Fruit fly (Drosophila melanogaster): Measurements from ENCODE around the gene YL-1.
A peak's percentile ranks its signal among the peaks of the same experiment; 100 is the strongest.

The YL-1 gene

dm6 chr2L:10987370-10987853 lies 17.2 kb downstream of the YL-1 start, which contains the start of the genes piwi and CG12253 (continued):
- TF ChIP-seq lbe (GFP tag; optimal IDR thresholded peaks at IDR 0.05): no peak
- TF ChIP-seq Bteb2 (GFP tag; optimal IDR thresholded peaks at IDR 0.05): peak; percentile 32
- no peak for TF ChIP-seq CG10321 (GFP tag; IDR thresholded peaks at IDR 0.05)
- peak; percentile 31 for TF ChIP-seq CG9797 (GFP tag; optimal IDR thresholded peaks at IDR 0.05)
- TF ChIP-seq CG11723 (GFP tag; optimal IDR thresholded peaks at IDR 0.05): no peak
- peak; percentile 95 for TF ChIP-seq CoRest (tag; optimal IDR thresholded peaks at IDR 0.05)
- peak; percentile 63 for TF ChIP-seq Adf1 (GFP tag; IDR thresholded peaks at IDR 0.05)
- TF ChIP-seq Neu2 (GFP tag; optimal IDR thresholded peaks at IDR 0.05; ENCODE audit: borderline replicate concordance): no peak
- 0 out of 3 replicates have a peak, but pooled peaks have one; percentile 35 for TF ChIP-seq H15 (GFP tag; IDR thresholded peaks at IDR 0.05)
- TF ChIP-seq Pdp1 (GFP tag; optimal IDR thresholded peaks at IDR 0.05): no peak
- TF ChIP-seq CG31441 (GFP tag; IDR thresholded peaks at IDR 0.05): no peak
- TF ChIP-seq pfk (GFP tag; optimal IDR thresholded peaks at IDR 0.05): no peak
- TF ChIP-seq toy (GFP tag; IDR thresholded peaks at IDR 0.05): no peak
- no peak for TF ChIP-seq Dek (tag; optimal IDR thresholded peaks at IDR 0.05)
- no peak for TF ChIP-seq hkb (optimal IDR thresholded peaks at IDR 0.05)
- peak; percentile 21; the same call in 1 of the 2 replicates for TF ChIP-seq hkb (GFP tag; IDR thresholded peaks at IDR 0.05)
- TF ChIP-seq CG7745 (tag; optimal IDR thresholded peaks at IDR 0.05): no peak
- no peak for TF ChIP-seq CG12071 (GFP tag; optimal IDR thresholded peaks at IDR 0.05)
- peak; percentile 72 for TF ChIP-seq CG9437 (GFP tag; optimal IDR thresholded peaks at IDR 0.05)
- peak; percentile 53 for TF ChIP-seq CG13123 (GFP tag; optimal IDR thresholded peaks at IDR 0.05)
- TF ChIP-seq CG31388 (GFP tag; optimal IDR thresholded peaks at IDR 0.05): no peak
- TF ChIP-seq peb (GFP tag; IDR thresholded peaks at IDR 0.05): no peak
- TF ChIP-seq yki (optimal IDR thresholded peaks at IDR 0.05): no peak
- no peak for TF ChIP-seq zen2 (GFP tag; IDR thresholded peaks at IDR 0.05; ENCODE audit: partially characterized antibody)
- no peak for TF ChIP-seq CG11085 (GFP tag; IDR thresholded peaks at IDR 0.05)
- no peak for TF ChIP-seq p53 (GFP tag; optimal IDR thresholded peaks at IDR 0.05)
- TF ChIP-seq chinmo (GFP tag; IDR thresholded peaks at IDR 0.05; ENCODE audit: partially characterized antibody): no peak
- TF ChIP-seq disco-r (GFP tag; optimal IDR thresholded peaks at IDR 0.05): no peak
- peak; percentile 7 for TF ChIP-seq schlank (tag; optimal IDR thresholded peaks at IDR 0.05)
- peak; percentile 80 for TF ChIP-seq nmo (GFP tag; optimal IDR thresholded peaks at IDR 0.05)
- peak; percentile 33 for TF ChIP-seq CG8290 (GFP tag; optimal IDR thresholded peaks at IDR 0.05)
- TF ChIP-seq CG8290 (tag; optimal IDR thresholded peaks at IDR 0.05): no peak
- peak; percentile 69 for TF ChIP-seq CG12299 (tag; optimal IDR thresholded peaks at IDR 0.05)
- peak; percentile 66; the same call in 1 of the 2 replicates for TF ChIP-seq CG14014 (GFP tag; IDR thresholded peaks at IDR 0.05)
- TF ChIP-seq GATAe (GFP tag; conservative IDR thresholded peaks at IDR 0.05): no peak
- no peak for TF ChIP-seq onecut (GFP tag; IDR thresholded peaks at IDR 0.05)
- no peak; the same call in none of the 2 replicates for TF ChIP-seq vvl (GFP tag; IDR thresholded peaks at IDR 0.05)
- TF ChIP-seq cato (GFP tag; optimal IDR thresholded peaks at IDR 0.05; ENCODE audit: borderline replicate concordance): peak; percentile 61
- TF ChIP-seq Atf-2 (GFP tag; optimal IDR thresholded peaks at IDR 0.05): peak; percentile 1
- TF ChIP-seq CG10462 (GFP tag; optimal IDR thresholded peaks at IDR 0.05): peak; percentile 8
- peak; percentile 8 for TF ChIP-seq Atf3 (GFP tag; optimal IDR thresholded peaks at IDR 0.05)
- TF ChIP-seq ind (GFP tag; optimal IDR thresholded peaks at IDR 0.05): peak; percentile 39
- TF ChIP-seq sens (GFP tag): peak; percentile 71
- no peak for TF ChIP-seq eyg (GFP tag; optimal IDR thresholded peaks at IDR 0.05)
- no peak for TF ChIP-seq D19B (GFP tag; optimal IDR thresholded peaks at IDR 0.05)
- peak; percentile 31 to 77 for TF ChIP-seq dpn (GFP tag; optimal IDR thresholded peaks at IDR 0.05)
- no peak for TF ChIP-seq sima (GFP tag; optimal IDR thresholded peaks at IDR 0.05)
- no peak for TF ChIP-seq CG14860 (GFP tag; IDR thresholded peaks at IDR 0.05; ENCODE audit: partially characterized antibody)
- TF ChIP-seq pita (GFP tag; optimal IDR thresholded peaks at IDR 0.05): no peak
- peak; percentile 20 for TF ChIP-seq Asciz (GFP tag; optimal IDR thresholded peaks at IDR 0.05)
- TF ChIP-seq CG10366 (GFP tag; IDR thresholded peaks at IDR 0.05): peak; percentile 72; the same call in 1 of the 2 replicates
- TF ChIP-seq Sin3A (optimal IDR thresholded peaks at IDR 0.05): no peak
- no peak for TF ChIP-seq CG12744 (GFP tag; optimal IDR thresholded peaks at IDR 0.05)
